Fruit fly (Drosophila melanogaster) whole organism, embryonic: ENCODE results near the gene Cap-H2.
A peak's percentile ranks its signal among the peaks of the same experiment; 100 is the strongest.

Experiments
- Antp ChIP-seq: fragments of 200-800 bp; sonication (Bioruptor generic); optimal IDR thresholded peaks from 3 replicates; lab custom pipeline; 2016; ENCODE audit warnings: missing biosample characterization, missing genetic modification characterization
- Asciz ChIP-seq: fragments of 200-800 bp; sonication (Bioruptor generic); optimal IDR thresholded peaks from 2 replicates; lab custom pipeline; 2017; ENCODE audit warnings: missing biosample characterization, mild to moderate bottlenecking, missing genetic modification characterization, missing genetic modification reagents
- Atf6 ChIP-seq: fragments of 200-800 bp; sonication (Bioruptor generic); IDR thresholded peaks from 2 replicates; pipeline ENCODE4 v1.3.6; 2022; ENCODE audit warnings: missing biosample characterization, missing genetic modification characterization
- CG10274 ChIP-seq: fragments of 200-800 bp; sonication (Bioruptor generic); optimal IDR thresholded peaks from 3 replicates; lab custom pipeline; 2017; ENCODE audit warnings: missing biosample characterization, mild to moderate bottlenecking, missing genetic modification characterization
- CG10431 ChIP-seq: fragments of 200-800 bp; sonication (Bioruptor generic); optimal IDR thresholded peaks from 3 replicates; lab custom pipeline; 2018; ENCODE audit warnings: missing biosample characterization, mild to moderate bottlenecking, missing genetic modification characterization
- CG11695 ChIP-seq: fragments of 200-800 bp; sonication (Bioruptor generic); IDR thresholded peaks from 3 replicates; pipeline ENCODE4 v1.3.6; 2022; ENCODE audit warnings: missing biosample characterization, missing genetic modification characterization
- CG12769 ChIP-seq: fragments of 200-800 bp; sonication (Bioruptor generic); optimal IDR thresholded peaks from 2 replicates; lab custom pipeline; 2019; ENCODE audit warnings: missing biosample characterization, mild to moderate bottlenecking, missing genetic modification characterization, moderate library complexity
- CG15011 ChIP-seq: fragments of 200-800 bp; sonication (Bioruptor generic); optimal IDR thresholded peaks from 3 replicates; lab custom pipeline; 2018; ENCODE audit warnings: missing biosample characterization, mild to moderate bottlenecking, missing genetic modification characterization
- CG15073 ChIP-seq: fragments of 200-800 bp; sonication (Bioruptor generic); optimal IDR thresholded peaks from 2 replicates; lab custom pipeline; 2016; ENCODE audit warnings: missing biosample characterization, missing genetic modification characterization
- CG1603 ChIP-seq: fragments of 200-800 bp; sonication (Bioruptor generic); optimal IDR thresholded peaks from 2 replicates; lab custom pipeline; 2019; ENCODE audit warnings: missing biosample characterization, mild to moderate bottlenecking, missing genetic modification characterization, moderate library complexity
- CG1792 ChIP-seq: fragments of 200-800 bp; sonication (Bioruptor generic); optimal IDR thresholded peaks from 2 replicates; lab custom pipeline; 2016; ENCODE audit warnings: missing biosample characterization, missing genetic modification characterization
- CG18262 ChIP-seq: fragments of 200-800 bp; optimal IDR thresholded peaks from 3 replicates; lab custom pipeline; 2019; ENCODE audit warnings: missing biosample characterization, mild to moderate bottlenecking, missing genetic modification characterization, moderate library complexity
- CG2129 ChIP-seq: fragments of 200-800 bp; sonication (Bioruptor generic); IDR thresholded peaks from 2 replicates; pipeline ENCODE4 v1.3.6; 2022; ENCODE audit warnings: missing biosample characterization, missing genetic modification characterization; ENCODE audit not compliant: partially characterized antibody
- CG4282 ChIP-seq: fragments of 200-800 bp; sonication (Bioruptor generic); optimal IDR thresholded peaks from 2 replicates; lab custom pipeline; 2016; ENCODE audit warnings: missing biosample characterization, missing genetic modification characterization
- CG5953 ChIP-seq: fragments of 200-800 bp; sonication (Bioruptor generic); IDR thresholded peaks from 2 replicates; pipeline ENCODE4 v1.3.6; 2022; ENCODE audit warnings: missing biosample characterization, missing genetic modification characterization
- CG6791 ChIP-seq: fragments of 200-800 bp; sonication (Bioruptor generic); IDR thresholded peaks from 3 replicates; pipeline ENCODE4 v1.3.6; 2022; ENCODE audit warnings: missing biosample characterization, missing genetic modification characterization; ENCODE audit not compliant: partially characterized antibody
- CG6854 ChIP-seq: fragments of 200-800 bp; sonication (Bioruptor generic); optimal IDR thresholded peaks from 3 replicates; lab custom pipeline; 2017; ENCODE audit warnings: missing biosample characterization, mild to moderate bottlenecking, missing genetic modification characterization
- CG7928 ChIP-seq: fragments of 200-800 bp; sonication (Bioruptor generic); optimal IDR thresholded peaks from 2 replicates; lab custom pipeline; 2017; ENCODE audit warnings: missing biosample characterization, mild to moderate bottlenecking, missing genetic modification characterization
- CG8359 ChIP-seq: fragments of 200-800 bp; sonication (Bioruptor generic); optimal IDR thresholded peaks from 2 replicates; lab custom pipeline; 2017; ENCODE audit warnings: missing biosample characterization, mild to moderate bottlenecking, missing genetic modification characterization, borderline replicate concordance
- CG8924 ChIP-seq: fragments of 200-800 bp; optimal IDR thresholded peaks from 3 replicates; lab custom pipeline; 2019; ENCODE audit warnings: missing biosample characterization, mild to moderate bottlenecking, missing genetic modification characterization, moderate library complexity
- Camta ChIP-seq: fragments of 200-800 bp; sonication (Bioruptor generic); optimal IDR thresholded peaks from 2 replicates; lab custom pipeline; 2016; ENCODE audit warnings: missing biosample characterization, missing genetic modification characterization
- Doc3 ChIP-seq: fragments of 200-800 bp; sonication (Bioruptor generic); IDR thresholded peaks from 3 replicates; pipeline ENCODE4 v1.3.6; 2022; ENCODE audit warnings: missing biosample characterization, missing genetic modification characterization; ENCODE audit not compliant: partially characterized antibody
- Ets65A ChIP-seq: fragments of 200-800 bp; sonication (Bioruptor generic); peaks from one replicate; lab custom pipeline; 2016; ENCODE audit warnings: missing biosample characterization, missing genetic modification characterization
- Fer3 ChIP-seq: fragments of 200-800 bp; sonication (Bioruptor generic); optimal IDR thresholded peaks from 2 replicates; lab custom pipeline; 2018; ENCODE audit warnings: missing biosample characterization, mild to moderate bottlenecking, missing genetic modification characterization, moderate library complexity
- Hey ChIP-seq: fragments of 200-800 bp; sonication (Bioruptor generic); optimal IDR thresholded peaks from 3 replicates; lab custom pipeline; 2018; ENCODE audit warnings: missing biosample characterization, mild to moderate bottlenecking, missing genetic modification characterization
- Mrtf ChIP-seq: fragments of 200-800 bp; sonication (Bioruptor generic); IDR thresholded peaks from 3 replicates; pipeline ENCODE4 v1.3.6; 2022; ENCODE audit warnings: missing biosample characterization, missing genetic modification characterization
- Poxn ChIP-seq: fragments of 200-800 bp; sonication (Bioruptor generic); IDR thresholded peaks from 2 replicates; pipeline ENCODE4 v1.3.6; 2022; ENCODE audit warnings: missing biosample characterization, missing genetic modification characterization
- Ravus ChIP-seq: fragments of 200-800 bp; sonication (Bioruptor generic); IDR thresholded peaks from 2 replicates; pipeline ENCODE4 v1.3.6; 2022; ENCODE audit warnings: missing biosample characterization, missing genetic modification characterization
- Rfx ChIP-seq: fragments of 200-800 bp; sonication (Bioruptor generic); IDR thresholded peaks from 2 replicates; pipeline ENCODE4 v1.3.6; 2022; ENCODE audit warnings: missing biosample characterization, missing genetic modification characterization
- bsh ChIP-seq, 2 experiments: fragments of 200-800 bp; sonication (Bioruptor generic); optimal IDR thresholded peaks; 2 replicates each; lab custom pipeline; 2017 to 2018; ENCODE audit warnings: mild to moderate bottlenecking in 2 of 2, missing biosample characterization in 2 of 2, missing genetic modification characterization in 2 of 2, moderate library complexity in 1 of 2
- chn ChIP-seq: fragments of 200-800 bp; sonication (Bioruptor generic); optimal IDR thresholded peaks from 2 replicates; lab custom pipeline; 2016; ENCODE audit warnings: missing biosample characterization, missing genetic modification characterization
- corto ChIP-seq: fragments of 200-800 bp; sonication (Bioruptor generic); optimal IDR thresholded peaks from 2 replicates; lab custom pipeline; 2016; ENCODE audit warnings: missing biosample characterization, mild to moderate bottlenecking, missing genetic modification characterization, moderate library complexity
- crp ChIP-seq, 2 experiments: fragments of 200-800 bp; sonication (Bioruptor generic); optimal IDR thresholded peaks; 2 replicates in 1 of 2; 3 replicates in 1 of 2; lab custom pipeline; 2017; ENCODE audit warnings: missing biosample characterization in 2 of 2, missing genetic modification characterization in 2 of 2, mild to moderate bottlenecking in 1 of 2, moderate library complexity in 1 of 2
- disco-r ChIP-seq: fragments of 200-800 bp; sonication (Bioruptor generic); optimal IDR thresholded peaks from 2 replicates; lab custom pipeline; 2016; ENCODE audit warnings: missing biosample characterization, missing genetic modification characterization
- dpn ChIP-seq, 2 experiments: fragments of 200-800 bp; sonication (Bioruptor generic); optimal IDR thresholded peaks; 3 replicates each; lab custom pipeline; 2016; ENCODE audit warnings: missing biosample characterization in 2 of 2, missing genetic modification characterization in 2 of 2
- dysf ChIP-seq: fragments of 200-800 bp; sonication (Bioruptor generic); IDR thresholded peaks from 3 replicates; pipeline ENCODE4 v1.3.6; 2022; ENCODE audit warnings: missing biosample characterization, missing genetic modification characterization
- fd102C ChIP-seq: fragments of 200-800 bp; sonication (Bioruptor generic); optimal IDR thresholded peaks from 2 replicates; lab custom pipeline; 2018; ENCODE audit warnings: missing biosample characterization, mild to moderate bottlenecking, missing genetic modification characterization, moderate library complexity
- fru ChIP-seq: fragments of >200 bp; optimal IDR thresholded peaks from 2 replicates; lab custom pipeline; 2017
- gce ChIP-seq: fragments of 200-800 bp; sonication (Bioruptor generic); IDR thresholded peaks from 3 replicates; pipeline ENCODE4 v1.3.6; 2022; ENCODE audit warnings: missing biosample characterization, missing genetic modification characterization
- gro ChIP-seq: fragments of 200-800 bp; sonication (Bioruptor generic); optimal IDR thresholded peaks from 2 replicates; lab custom pipeline; 2016; ENCODE audit warnings: missing biosample characterization, missing genetic modification characterization
- hkb ChIP-seq, 2 experiments: fragments of 200-800 bp in 1 of 2; fragments of >200 bp in 1 of 2; sonication (Bioruptor generic) in 1 of 2; IDR thresholded peaks in 1 of 2; optimal IDR thresholded peaks in 1 of 2; 2 replicates each; pipeline versions ENCODE4 v1.3.6 to Lab custom; 2017 to 2022; ENCODE audit warnings: missing biosample characterization in 1 of 2, missing genetic modification characterization in 1 of 2
- ken ChIP-seq: fragments of 200-800 bp; sonication (Bioruptor generic); IDR thresholded peaks from 3 replicates; pipeline ENCODE4 v1.3.6; 2022; ENCODE audit warnings: missing biosample characterization, missing genetic modification characterization
- mam ChIP-seq: fragments of 200-800 bp; sonication (Bioruptor generic); optimal IDR thresholded peaks from 3 replicates; lab custom pipeline; 2016; ENCODE audit warnings: missing biosample characterization, missing genetic modification characterization
- p53 ChIP-seq: fragments of 200-800 bp; sonication (Bioruptor generic); optimal IDR thresholded peaks from 2 replicates; lab custom pipeline; 2016; ENCODE audit warnings: missing biosample characterization, missing genetic modification characterization
- peb ChIP-seq: fragments of 200-800 bp; sonication (Bioruptor generic); IDR thresholded peaks from 2 replicates; pipeline ENCODE4 v1.3.6; 2022; ENCODE audit warnings: missing biosample characterization, missing genetic modification characterization
- prd ChIP-seq, 3 experiments: fragments of >200 bp in 2 of 3; fragments of 200-800 bp in 1 of 3; sonication (Bioruptor generic) in 1 of 3; optimal IDR thresholded peaks in 2 of 3; IDR thresholded peaks in 1 of 3; 2 replicates in 2 of 3; 3 replicates in 1 of 3; pipeline versions ENCODE4 v1.3.6 to Lab custom; 2017 to 2022; ENCODE audit warnings: missing biosample characterization in 1 of 3, missing genetic modification characterization in 1 of 3
- pum ChIP-seq: fragments of 200-800 bp; sonication (Bioruptor generic); optimal IDR thresholded peaks from 2 replicates; lab custom pipeline; 2016; ENCODE audit warnings: missing biosample characterization, missing genetic modification characterization
- sd ChIP-seq: fragments of 200-800 bp; sonication (Bioruptor generic); optimal IDR thresholded peaks from 3 replicates; lab custom pipeline; 2018; ENCODE audit warnings: missing biosample characterization, mild to moderate bottlenecking, missing genetic modification characterization, moderate library complexity
- shn ChIP-seq: fragments of 200-800 bp; sonication (Bioruptor generic); optimal IDR thresholded peaks from 3 replicates; lab custom pipeline; 2016; ENCODE audit warnings: missing biosample characterization, missing genetic modification characterization
- stwl ChIP-seq: fragments of 200-800 bp; sonication (Bioruptor generic); optimal IDR thresholded peaks from 3 replicates; lab custom pipeline; 2018; ENCODE audit warnings: missing biosample characterization, mild to moderate bottlenecking, missing genetic modification characterization, moderate library complexity

Gene Cap-H2

DNA sequence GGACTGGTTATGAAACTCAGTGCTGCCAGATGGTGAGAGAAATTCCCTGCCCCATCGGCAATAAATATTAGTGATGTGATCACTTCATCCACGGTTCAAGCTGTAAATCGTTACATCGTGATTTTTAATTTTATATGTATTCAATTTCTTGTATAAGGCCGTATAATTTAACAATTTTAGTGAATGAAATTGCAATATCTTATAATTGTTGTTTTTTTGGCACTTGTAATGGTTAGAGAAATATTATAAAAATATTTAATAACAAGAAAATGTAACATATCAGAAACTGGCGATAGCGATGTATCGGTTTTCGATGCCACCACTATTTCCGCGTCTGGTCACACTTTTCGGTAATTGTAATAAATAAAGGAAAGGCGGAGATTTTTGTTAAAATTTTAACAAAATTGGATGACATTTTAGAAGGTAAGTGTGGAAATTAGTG is 23.0 kb downstream of the Cap-H2 start, which contains the start of the genes mRpL37 and Rbp1 (continued):
- TF ChIP-seq Poxn (GFP tag; lab: Robert Waterston, UW) (no peak), CG6791 (GFP tag; lab: Robert Waterston, UW) (peak; percentile 60; the same call in 2 of the 3 replicates), CG1603 (tag; lab: Kevin White, UChicago) (no peak), CG12769 (tag; lab: Kevin White, UChicago) (no peak), Ravus (GFP tag; lab: Robert Waterston, UW) (no peak; the same call in 1 of the 2 replicates), CG8359 (GFP tag; lab: Kevin White, UChicago) (no peak), p53 (GFP tag; lab: Kevin White, UChicago) (no peak), CG4282 (GFP tag; lab: Kevin White, UChicago) (no peak), dysf (GFP tag; lab: Robert Waterston, UW) (peak; percentile 88), Mrtf (peak; percentile 64; the same call in 1 of the 3 replicates), CG2129 (GFP tag; lab: Robert Waterston, UW) (peak; percentile 98), fd102C (GFP tag; lab: Kevin White, UChicago) (no peak), shn (peak; percentile 37), CG5953 (GFP tag; lab: Robert Waterston, UW) (no peak), CG7928 (GFP tag; lab: Kevin White, UChicago) (peak; percentile 21), Hey (tag; lab: Kevin White, UChicago) (no peak), CG15073 (GFP tag; lab: Kevin White, UChicago) (no peak), CG15011 (GFP tag; lab: Kevin White, UChicago) (no peak), ken (no peak; the same call in 2 of the 3 replicates), sd (tag; lab: Kevin White, UChicago) (peak; percentile 85), Antp (GFP tag; lab: Kevin White, UChicago) (peak; percentile 61), stwl (tag; lab: Kevin White, UChicago) (peak; percentile 66), peb (GFP tag; lab: Robert Waterston, UW) (peak; percentile 54; the same call in 1 of the 2 replicates), prd (optimal IDR thresholded peaks at IDR 0.05; lab: Kevin White, UChicago) (no peak), prd (GFP tag; IDR thresholded peaks at IDR 0.05; lab: Robert Waterston, UW) (peak; percentile 90), Camta (GFP tag; lab: Kevin White, UChicago) (peak; percentile 33), chn (GFP tag; lab: Kevin White, UChicago) (peak; percentile 59), CG6854 (GFP tag; lab: Kevin White, UChicago) (no peak), Asciz (no peak), CG11695 (GFP tag; lab: Robert Waterston, UW) (peak; percentile 30; the same call in 1 of the 3 replicates), bsh (GFP tag; optimal IDR thresholded peaks at IDR 0.05; lab: Kevin White, UChicago) (peak in 1 of 2 experiments; percentile 68), Doc3 (GFP tag; lab: Robert Waterston, UW) (peak; percentile 84), pum (GFP tag; lab: Kevin White, UChicago) (peak; percentile 71), Atf6 (GFP tag; lab: Robert Waterston, UW) (no peak), CG8924 (peak; percentile 84), CG10274 (GFP tag; lab: Kevin White, UChicago) (no peak), CG1792 (GFP tag; lab: Kevin White, UChicago) (no peak), crp (GFP tag; optimal IDR thresholded peaks at IDR 0.05; lab: Kevin White, UChicago) (peak in 1 of 2 experiments; percentile 40), gro (GFP tag; lab: Kevin White, UChicago) (no peak), disco-r (GFP tag; lab: Kevin White, UChicago) (no peak), fru (lab: Kevin White, UChicago) (no peak), dpn (GFP tag; optimal IDR thresholded peaks at IDR 0.05; lab: Kevin White, UChicago) (peak; percentile 48 to 82), hkb (optimal IDR thresholded peaks at IDR 0.05; lab: Kevin White, UChicago) (peak; percentile 13), hkb (GFP tag; IDR thresholded peaks at IDR 0.05; lab: Robert Waterston, UW) (no peak), Ets65A (GFP tag; lab: Kevin White, UChicago) (peak; percentile 97), CG10431 (GFP tag; lab: Kevin White, UChicago) (no peak), mam (GFP tag; lab: Kevin White, UChicago) (peak; percentile 76), gce (GFP tag; lab: Robert Waterston, UW) (no peak), Rfx (GFP tag; lab: Robert Waterston, UW) (peak; percentile 80), Fer3 (tag; lab: Kevin White, UChicago) (peak; percentile 67), CG18262 (tag; lab: Kevin White, UChicago) (peak; percentile 81), corto (GFP tag; lab: Kevin White, UChicago) (peak; percentile 30)
